Fruit fly (Drosophila melanogaster) whole organism, adult: Measurements from ENCODE around the gene Shawl.
A peak's percentile ranks its signal among the peaks of the same experiment; 100 is the strongest.

Experiments
- CG11617 ChIP-seq: fragments of 200-800 bp; sonication (Bioruptor generic); optimal IDR thresholded peaks from 2 replicates; lab custom pipeline; 2017; ENCODE audit warnings: mild to moderate bottlenecking, missing biosample characterization, missing genetic modification reagents, missing genetic modification characterization
- CG12768 ChIP-seq: fragments of 200-800 bp; sonication (Bioruptor generic); optimal IDR thresholded peaks from 2 replicates; lab custom pipeline; 2017; ENCODE audit warnings: missing biosample characterization, missing genetic modification characterization, mild to moderate bottlenecking, moderate library complexity, missing genetic modification reagents
- CG14711 ChIP-seq: fragments of 200-800 bp; sonication (Bioruptor generic); optimal IDR thresholded peaks from 2 replicates; lab custom pipeline; 2018; ENCODE audit warnings: missing biosample characterization, mild to moderate bottlenecking, missing genetic modification characterization, moderate library complexity
- CG1620 ChIP-seq: fragments of 200-800 bp; sonication (Bioruptor generic); optimal IDR thresholded peaks from 2 replicates; lab custom pipeline; 2016; ENCODE audit warnings: missing biosample characterization, missing genetic modification characterization
- CG33017 ChIP-seq: fragments of 200-800 bp; sonication (Bioruptor generic); optimal IDR thresholded peaks from 2 replicates; lab custom pipeline; 2018; ENCODE audit warnings: missing biosample characterization, mild to moderate bottlenecking, missing genetic modification characterization, moderate library complexity
- CG5204 ChIP-seq: fragments of 200-800 bp; sonication (Bioruptor generic); optimal IDR thresholded peaks from 2 replicates; lab custom pipeline; 2016; ENCODE audit warnings: missing biosample characterization, missing genetic modification characterization
- CG7045 ChIP-seq: fragments of 200-800 bp; sonication (Bioruptor generic); optimal IDR thresholded peaks from 2 replicates; lab custom pipeline; 2017; ENCODE audit warnings: missing biosample characterization, mild to moderate bottlenecking, missing genetic modification characterization
- CG7101 ChIP-seq: fragments of 200-800 bp; sonication (Bioruptor generic); optimal IDR thresholded peaks from 2 replicates; lab custom pipeline; 2018; ENCODE audit warnings: missing biosample characterization, mild to moderate bottlenecking, missing genetic modification characterization, moderate library complexity
- Clk ChIP-seq: fragments of 200-800 bp; sonication (Bioruptor generic); optimal IDR thresholded peaks from 2 replicates; lab custom pipeline; 2017; ENCODE audit warnings: missing biosample characterization, missing genetic modification characterization
- Crg-1 ChIP-seq: fragments of 200-800 bp; sonication (Bioruptor generic); optimal IDR thresholded peaks from 2 replicates; lab custom pipeline; 2016; ENCODE audit warnings: missing biosample characterization, missing genetic modification characterization
- Hr96 ChIP-seq: fragments of 200-800 bp; sonication (Bioruptor generic); optimal IDR thresholded peaks from 2 replicates; lab custom pipeline; 2016; ENCODE audit warnings: missing biosample characterization, missing genetic modification characterization
- Mnt ChIP-seq: fragments of 200-800 bp; sonication (Bioruptor generic); optimal IDR thresholded peaks from 2 replicates; lab custom pipeline; 2016; ENCODE audit warnings: missing biosample characterization, mild to moderate bottlenecking, missing genetic modification characterization
- bab1 ChIP-seq: fragments of 200-800 bp; sonication (Bioruptor generic); optimal IDR thresholded peaks from 3 replicates; lab custom pipeline; 2019; ENCODE audit warnings: missing biosample characterization, mild to moderate bottlenecking, missing genetic modification characterization, moderate library complexity
- cic ChIP-seq: fragments of 200-800 bp; sonication (Bioruptor generic); optimal IDR thresholded peaks from 2 replicates; lab custom pipeline; 2017; ENCODE audit warnings: missing biosample characterization, mild to moderate bottlenecking, missing genetic modification characterization, moderate library complexity
- cnc ChIP-seq, 2 experiments: fragments of >200 bp; optimal IDR thresholded peaks; 2 replicates each; lab custom pipeline; 2017
- kay ChIP-seq: fragments of 200-800 bp; sonication (Bioruptor generic); peaks from one replicate; lab custom pipeline; 2016; ENCODE audit warnings: missing biosample characterization, missing genetic modification characterization, borderline replicate concordance
- ovo ChIP-seq: fragments of 200-800 bp; sonication (Bioruptor generic); optimal IDR thresholded peaks from 2 replicates; lab custom pipeline; 2016; ENCODE audit warnings: missing biosample characterization, missing genetic modification characterization
- pad ChIP-seq: fragments of 200-800 bp; sonication (Bioruptor generic); optimal IDR thresholded peaks from 3 replicates; lab custom pipeline; 2017; ENCODE audit warnings: missing biosample characterization, missing genetic modification characterization, mild to moderate bottlenecking, moderate library complexity, missing genetic modification reagents
- tj ChIP-seq: fragments of 200-800 bp; sonication (Bioruptor generic); optimal IDR thresholded peaks from 3 replicates; lab custom pipeline; 2017; ENCODE audit warnings: missing biosample characterization, mild to moderate bottlenecking, missing genetic modification characterization, moderate library complexity
- toe ChIP-seq: fragments of 200-800 bp; sonication (Bioruptor generic); optimal IDR thresholded peaks from 2 replicates; lab custom pipeline; 2016; ENCODE audit warnings: missing biosample characterization, missing genetic modification characterization

Shawl gene

DNA sequence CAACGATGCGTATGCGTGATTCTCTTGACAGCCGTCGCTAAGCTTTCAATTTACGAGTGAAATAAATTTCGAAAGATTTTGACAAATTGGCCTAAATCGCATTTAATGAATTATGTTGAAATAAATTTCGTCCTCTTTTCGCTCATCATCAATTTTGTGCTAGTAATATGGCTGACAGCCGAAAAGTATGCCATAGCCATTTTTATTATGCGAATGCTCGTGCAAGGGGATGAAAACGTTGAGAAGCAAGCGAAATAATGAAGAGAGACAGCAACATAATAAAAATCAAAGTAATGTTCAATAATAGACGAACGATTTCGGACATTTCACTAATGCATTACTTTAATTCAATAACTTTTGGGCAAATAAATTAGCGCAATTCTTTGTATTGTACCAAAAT is 28.7 kb downstream of the Shawl start:
- peak; percentile 98 for TF ChIP-seq pad (GFP tag; lab: Kevin White, UChicago)
- TF ChIP-seq ovo (GFP tag; lab: Kevin White, UChicago) = no peak
- TF ChIP-seq CG14711 (tag; lab: Kevin White, UChicago) = no peak
- TF ChIP-seq cnc (optimal IDR thresholded peaks at IDR 0.05; lab: Kevin White, UChicago) = no peak
- TF ChIP-seq tj (GFP tag; lab: Kevin White, UChicago) = no peak
- TF ChIP-seq Mnt (GFP tag; lab: Kevin White, UChicago) = no peak
- TF ChIP-seq toe = no peak
- no peak for TF ChIP-seq CG7045 (GFP tag; lab: Kevin White, UChicago)
- TF ChIP-seq CG11617 (GFP tag; lab: Kevin White, UChicago) = no peak
- no peak for TF ChIP-seq bab1
- TF ChIP-seq CG7101 = no peak
- no peak for TF ChIP-seq CG5204 (GFP tag; lab: Kevin White, UChicago)
- TF ChIP-seq CG12768 (GFP tag; lab: Kevin White, UChicago) = no peak
- no peak for TF ChIP-seq CG33017 (tag; lab: Kevin White, UChicago)
- TF ChIP-seq CG1620 (GFP tag; lab: Kevin White, UChicago) = no peak
- TF ChIP-seq kay = peak; percentile 20
- no peak for TF ChIP-seq cic (GFP tag; lab: Kevin White, UChicago)
- no peak for TF ChIP-seq Hr96

DNA sequence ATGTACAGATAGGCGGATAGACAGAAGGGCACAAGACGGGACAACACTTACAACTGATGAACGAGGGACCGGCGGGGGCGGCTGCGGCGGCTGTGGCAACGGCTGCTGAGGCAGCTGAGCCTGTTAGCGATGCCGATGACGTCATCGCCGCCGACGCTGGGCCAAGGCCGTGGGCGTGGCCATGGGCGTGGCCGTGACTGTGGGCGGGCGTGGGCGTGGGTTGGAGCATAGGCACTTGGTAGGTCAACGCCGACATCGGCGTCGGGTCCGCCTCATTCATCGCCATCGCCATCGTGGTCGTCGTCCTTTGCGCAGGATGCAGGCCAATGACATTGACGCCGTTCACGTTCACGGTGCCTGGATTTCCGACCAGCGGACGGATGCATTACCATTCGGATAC is 37.2 kb downstream of the Shawl start:
- no peak for TF ChIP-seq CG1620 (GFP tag; lab: Kevin White, UChicago)
- TF ChIP-seq Clk (GFP tag; lab: Kevin White, UChicago) = no peak

DNA sequence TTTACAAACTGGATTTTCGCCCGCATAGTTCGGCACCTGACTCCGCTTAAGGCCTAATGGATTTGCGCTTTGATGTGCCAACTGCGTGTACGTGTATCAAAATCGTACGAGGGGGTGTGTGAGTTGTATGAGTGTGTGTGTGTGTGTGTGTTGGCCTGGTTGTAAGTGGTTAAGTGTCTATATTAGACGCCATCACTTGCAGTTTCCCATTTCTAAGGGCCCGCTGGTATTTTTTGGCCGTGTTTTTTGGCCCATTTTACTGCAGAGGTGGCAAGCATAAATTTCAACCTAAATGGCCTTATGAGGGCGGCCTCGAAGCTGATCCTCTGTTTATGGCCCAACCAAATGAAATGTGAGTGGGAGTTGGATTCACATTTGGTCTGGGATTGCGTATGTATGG is 45.2 kb downstream of the Shawl start:
- TF ChIP-seq CG11617 (GFP tag; lab: Kevin White, UChicago) = no peak
- no peak for TF ChIP-seq pad (GFP tag; lab: Kevin White, UChicago)
- no peak for TF ChIP-seq CG1620 (GFP tag; lab: Kevin White, UChicago)
- TF ChIP-seq Hr96 = no peak
- no peak for TF ChIP-seq ovo (GFP tag; lab: Kevin White, UChicago)
- TF ChIP-seq cnc (optimal IDR thresholded peaks at IDR 0.05; lab: Kevin White, UChicago) = no peak

DNA sequence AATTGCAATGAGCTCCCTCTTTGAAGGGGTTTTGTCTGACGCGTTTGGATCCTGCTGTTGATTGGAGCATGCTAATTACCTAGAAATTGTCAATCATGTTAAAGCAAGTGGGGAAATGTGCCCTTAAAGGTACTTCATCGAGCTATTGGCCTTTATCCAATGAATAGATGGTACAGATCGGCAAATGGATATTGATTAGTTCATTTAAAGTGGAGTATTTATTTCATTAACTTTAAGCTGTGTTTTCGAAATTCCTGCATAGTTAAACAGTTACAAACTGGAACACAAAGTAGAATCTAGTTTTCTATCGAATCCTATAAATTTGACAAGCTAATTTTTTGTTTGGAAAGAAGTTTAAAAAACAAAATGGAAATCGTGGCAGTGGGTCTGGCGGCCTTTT is 47.6 kb downstream of the Shawl start, which contains the start of gene CG34181:
CG34181 (plus strand) TSS at position 301 of the 400 bp plus-strand sequence.
- TF ChIP-seq CG11617 (GFP tag; lab: Kevin White, UChicago) = no peak
- no peak for TF ChIP-seq Mnt (GFP tag; lab: Kevin White, UChicago)
- TF ChIP-seq bab1 = no peak
- no peak for TF ChIP-seq CG14711 (tag; lab: Kevin White, UChicago)
- no peak for TF ChIP-seq CG5204 (GFP tag; lab: Kevin White, UChicago)
- TF ChIP-seq tj (GFP tag; lab: Kevin White, UChicago) = no peak
- no peak for TF ChIP-seq CG7045 (GFP tag; lab: Kevin White, UChicago)
- no peak for TF ChIP-seq toe
- TF ChIP-seq CG12768 (GFP tag; lab: Kevin White, UChicago) = no peak
- no peak for TF ChIP-seq Clk (GFP tag; lab: Kevin White, UChicago)
- TF ChIP-seq Hr96 = no peak
- TF ChIP-seq cic (GFP tag; lab: Kevin White, UChicago) = no peak
- TF ChIP-seq Crg-1 (GFP tag; lab: Kevin White, UChicago) = no peak
- no peak for TF ChIP-seq cnc (optimal IDR thresholded peaks at IDR 0.05; lab: Kevin White, UChicago)
- TF ChIP-seq pad (GFP tag; lab: Kevin White, UChicago) = no peak
- no peak for TF ChIP-seq ovo (GFP tag; lab: Kevin White, UChicago)
- no peak for TF ChIP-seq CG7101
- no peak for TF ChIP-seq CG33017 (tag; lab: Kevin White, UChicago)
- TF ChIP-seq CG1620 (GFP tag; lab: Kevin White, UChicago) = no peak

DNA sequence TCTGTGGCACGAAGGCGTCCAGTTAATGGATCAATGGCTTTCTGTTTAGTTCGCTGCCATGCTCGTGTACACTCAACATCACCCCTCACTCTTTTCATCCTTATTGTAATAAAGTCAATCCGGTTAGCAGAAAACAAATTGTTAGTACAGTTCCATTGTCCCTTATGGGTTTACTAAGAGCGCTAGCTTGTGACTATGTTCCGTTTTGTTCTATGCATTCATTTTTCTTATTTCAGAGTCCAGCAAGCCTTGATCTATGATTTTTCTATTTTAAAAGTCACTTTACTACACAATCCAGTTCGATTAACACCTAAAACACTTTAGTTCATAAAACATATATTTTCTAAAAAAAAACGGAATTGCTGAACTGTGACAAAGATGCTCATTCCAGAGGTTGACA is 64.8 kb downstream of the Shawl start, which contains the start of gene CG13110:
CG13110 (plus strand) TSS at position 301 of the 400 bp plus-strand sequence.
- TF ChIP-seq CG12768 (GFP tag; lab: Kevin White, UChicago) (no peak), Clk (GFP tag; lab: Kevin White, UChicago) (no peak), CG1620 (GFP tag; lab: Kevin White, UChicago) (no peak)

DNA sequence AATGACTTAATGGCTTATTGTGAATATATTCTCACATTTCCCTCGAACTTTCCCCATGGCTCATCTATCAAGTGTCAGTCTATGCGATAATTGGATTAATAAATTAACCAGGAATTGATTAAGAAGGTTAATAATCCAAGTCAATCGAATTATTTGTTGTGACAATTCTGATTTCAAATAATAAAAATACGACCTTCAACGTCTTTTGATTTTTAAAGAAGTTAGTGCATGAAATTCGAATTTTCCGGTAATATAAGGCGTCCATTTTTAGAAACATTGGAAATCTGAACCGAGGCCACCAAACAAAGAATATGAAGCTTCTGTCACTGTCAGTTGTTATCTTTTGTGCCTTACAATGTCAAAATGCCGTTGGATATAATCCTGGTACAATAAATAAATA is 65.7 kb downstream of the Shawl start, which contains the start of gene CG43350:
CG43350 (plus strand) TSS at position 301 of the 400 bp plus-strand sequence.
- TF ChIP-seq cnc (optimal IDR thresholded peaks at IDR 0.05; lab: Kevin White, UChicago) (no peak), CG5204 (GFP tag; lab: Kevin White, UChicago) (no peak), CG12768 (GFP tag; lab: Kevin White, UChicago) (no peak), CG7101 (no peak)

DNA sequence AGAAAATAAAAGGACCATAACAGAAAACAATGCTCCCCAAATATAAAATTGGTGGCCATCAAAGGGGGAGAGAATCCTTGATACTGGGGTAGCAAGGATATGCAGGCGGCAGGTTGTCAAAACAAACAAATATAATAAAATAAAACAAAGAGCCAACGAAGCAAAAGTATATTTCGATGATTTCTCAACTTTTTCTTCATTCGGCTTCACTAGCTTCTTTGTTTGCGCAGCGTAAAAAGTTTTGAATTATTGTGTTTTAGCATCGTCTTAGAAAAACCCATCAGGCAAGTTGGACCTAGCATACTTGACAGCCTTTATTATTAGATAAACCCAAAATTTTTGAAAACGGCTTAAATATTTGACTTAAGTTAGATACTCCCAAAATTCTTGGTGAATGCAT is 72.4 kb downstream of the Shawl start, which contains the start of gene CG3748:
CG3748 (plus strand) TSS at position 301 of the 400 bp plus-strand sequence.
- no peak for TF ChIP-seq toe
- TF ChIP-seq Hr96 = no peak
- TF ChIP-seq ovo (GFP tag; lab: Kevin White, UChicago) = no peak
- no peak for TF ChIP-seq Mnt (GFP tag; lab: Kevin White, UChicago)
- TF ChIP-seq CG11617 (GFP tag; lab: Kevin White, UChicago) = no peak
- no peak for TF ChIP-seq pad (GFP tag; lab: Kevin White, UChicago)
- no peak for TF ChIP-seq Clk (GFP tag; lab: Kevin White, UChicago)
- TF ChIP-seq CG5204 (GFP tag; lab: Kevin White, UChicago) = no peak
- TF ChIP-seq Crg-1 (GFP tag; lab: Kevin White, UChicago) = no peak
- TF ChIP-seq CG1620 (GFP tag; lab: Kevin White, UChicago) = no peak
- no peak for TF ChIP-seq bab1
- no peak for TF ChIP-seq CG14711 (tag; lab: Kevin White, UChicago)
- TF ChIP-seq cnc (optimal IDR thresholded peaks at IDR 0.05; lab: Kevin White, UChicago) = no peak
- no peak for TF ChIP-seq kay
- no peak for TF ChIP-seq CG7101
- no peak for TF ChIP-seq tj (GFP tag; lab: Kevin White, UChicago)
- no peak for TF ChIP-seq CG12768 (GFP tag; lab: Kevin White, UChicago)
